Worm (Caenorhabditis elegans) whole organism, L4 larva: ENCODE results near the gene catp-8.

ENCODE experiments used
- Y48G9A.11 ChIP-seq: fragments of 200-800 bp; sonication (Bioruptor generic); IDR thresholded peaks from 2 replicates; pipeline ENCODE4 v1.3.6; 2022; ENCODE audit warnings: missing genetic modification reagents, missing genetic modification characterization, missing compliant biosample characterization
- ZK546.5 ChIP-seq, 2 experiments: sonication (generic microtip); optimal IDR thresholded peaks; 2 replicates each; lab custom pipeline; 2017; ENCODE audit warnings: missing biosample characterization in 2 of 2, missing genetic modification characterization in 2 of 2
- aly-2 ChIP-seq: sonication (generic microtip); optimal IDR thresholded peaks from 2 replicates; lab custom pipeline; 2018; ENCODE audit warnings: missing biosample characterization, missing genetic modification characterization
- ama-1 ChIP-seq: fragments of 150-350 bp; optimal IDR thresholded peaks from 2 replicates; lab custom pipeline; 2014; ENCODE audit warnings: inconsistent platforms, mixed read lengths
- dpl-1 ChIP-seq: fragments of 150-350 bp; optimal IDR thresholded peaks from 2 replicates; lab custom pipeline; 2014; ENCODE audit warnings: missing biosample characterization, missing genetic modification reagents, missing genetic modification characterization
- hmg-1.1 ChIP-seq: fragments of 200-800 bp; sonication (Bioruptor generic); IDR thresholded peaks from 2 replicates; pipeline ENCODE4 v1.3.6; 2022; ENCODE audit warnings: missing genetic modification reagents, missing genetic modification characterization, missing compliant biosample characterization
- lin-13 ChIP-seq: fragments of 150-350 bp; optimal IDR thresholded peaks from 2 replicates; lab custom pipeline; 2014; ENCODE audit warnings: missing biosample characterization, missing genetic modification reagents, missing genetic modification characterization
- nhr-11 ChIP-seq: fragments of 150-350 bp; optimal IDR thresholded peaks from 2 replicates; lab custom pipeline; 2014; ENCODE audit warnings: missing biosample characterization, missing genetic modification characterization
- nhr-237 ChIP-seq: sonication (generic microtip); optimal IDR thresholded peaks from 2 replicates; lab custom pipeline; 2017; ENCODE audit warnings: missing biosample characterization, missing genetic modification characterization
- nhr-6 ChIP-seq: fragments of 150-350 bp; optimal IDR thresholded peaks from 2 replicates; lab custom pipeline; 2014; ENCODE audit warnings: missing biosample characterization, missing genetic modification characterization
- pha-4 ChIP-seq, 2 experiments: fragments of 150-350 bp in 1 of 2; fragments of 200-800 bp in 1 of 2; sonication (Bioruptor generic) in 1 of 2; IDR thresholded peaks in 1 of 2; optimal IDR thresholded peaks in 1 of 2; 2 replicates each; pipeline versions ENCODE4 v1.3.6 to Lab custom; 2014 to 2022; ENCODE audit warnings: missing genetic modification characterization in 2 of 2, missing genetic modification reagents in 2 of 2, missing biosample characterization in 1 of 2, missing compliant biosample characterization in 1 of 2
- unc-62 ChIP-seq, 3 experiments: fragments of 150-350 bp in 1 of 3; sonication (generic microtip); optimal IDR thresholded peaks in 2 of 3; peaks in 1 of 3; 1 replicate in 1 of 3; 2 replicates in 2 of 3; lab custom pipeline; 2014 to 2017; ENCODE audit warnings: missing biosample characterization in 3 of 3, missing genetic modification characterization in 3 of 3, missing genetic modification reagents in 3 of 3, missing genotype in 1 of 3
- zag-1 ChIP-seq: fragments of 150-350 bp; optimal IDR thresholded peaks from 2 replicates; lab custom pipeline; 2014; ENCODE audit warnings: missing biosample characterization, missing genetic modification characterization

DNA sequence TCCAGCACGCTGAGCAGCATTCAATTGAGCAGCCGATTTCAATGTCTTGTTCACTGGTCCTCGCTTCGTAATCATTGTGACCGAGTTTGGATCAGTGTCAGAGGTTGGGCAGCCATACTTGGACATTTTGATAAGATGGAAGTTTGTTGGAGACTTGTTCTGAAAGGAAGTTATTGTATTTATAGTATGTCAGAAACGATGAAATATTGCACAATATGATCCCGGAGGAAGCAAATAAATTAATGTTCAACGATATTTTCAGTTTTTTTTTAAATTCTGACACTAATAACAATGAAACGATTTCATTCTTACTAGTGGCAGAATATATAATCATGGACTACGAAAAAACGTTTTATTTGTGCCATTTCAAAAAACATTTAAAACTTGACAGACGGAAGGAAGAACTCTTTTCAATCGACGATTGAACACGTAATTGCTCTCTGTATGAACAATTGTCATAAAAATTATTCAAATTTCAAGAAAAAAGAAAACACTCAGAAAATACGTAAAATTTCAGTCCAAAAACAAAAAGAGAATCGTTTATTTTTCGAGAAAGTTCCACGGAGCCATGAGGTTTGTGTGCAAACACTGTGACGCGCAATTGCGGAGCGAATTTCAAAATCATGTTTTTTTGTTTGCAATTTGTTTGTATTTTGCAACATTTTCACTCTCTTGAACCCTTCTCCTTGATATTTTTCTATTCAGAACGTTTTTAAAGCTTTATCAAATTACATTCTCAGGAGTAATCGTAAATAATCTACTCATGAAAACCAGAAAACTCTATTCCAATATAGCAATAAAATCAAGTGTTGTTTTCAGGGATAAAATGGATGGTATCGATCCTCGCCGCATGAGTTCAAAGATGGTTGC is 1.2 kb upstream of the catp-8 start, which contains the start of the genes mbf-1 and nse-4:
- TF ChIP-seq hmg-1.1 (0 out of 2 replicates have a peak, but pooled peaks have one; percentile 26), ZK546.5 (tag; optimal IDR thresholded peaks at IDR 0.05; lab: Kevin White, UChicago) (no peak), Y48G9A.11 (GFP tag; lab: Robert Waterston, UW) (no peak), nhr-237 (no peak), nhr-11 (tag; lab: Kevin White, UChicago) (peak; percentile 0), unc-62 (GFP tag; optimal IDR thresholded peaks at IDR 0.05 in 1 of 2; lab: Kevin White, UChicago) (peak in 1 of 2 experiments; percentile 55), unc-62 (tag; optimal IDR thresholded peaks at IDR 0.05; lab: Kevin White, UChicago) (no peak), zag-1 (tag; lab: Kevin White, UChicago) (no peak), dpl-1 (GFP tag; lab: Kevin White, UChicago) (peak; percentile 81), lin-13 (GFP tag; lab: Kevin White, UChicago) (no peak), nhr-6 (tag; lab: Kevin White, UChicago) (no peak), ama-1 (no peak), aly-2 (tag; lab: Kevin White, UChicago) (no peak), pha-4 (GFP tag; IDR thresholded peaks at IDR 0.05; lab: Robert Waterston, UW) (0 out of 2 replicates have a peak, but pooled peaks have one; percentile 12), pha-4 (tag; optimal IDR thresholded peaks at IDR 0.05; lab: Kevin White, UChicago) (peak; percentile 84)
